Worm (Caenorhabditis elegans) whole organism, young adult: ENCODE measurements around the gene F39G3.3.

Source experiments
- B0336.3 ChIP-seq: fragments of 200-800 bp; sonication (Bioruptor generic); IDR thresholded peaks from 2 replicates; pipeline ENCODE4 v1.3.6; 2022; ENCODE audit warnings: missing genetic modification characterization, missing compliant biosample characterization
- C17E4.6 ChIP-seq: fragments of 200-800 bp; sonication (Bioruptor generic); IDR thresholded peaks from 2 replicates; pipeline ENCODE4 v1.3.6; 2022; ENCODE audit warnings: missing genetic modification reagents, missing genetic modification characterization, missing compliant biosample characterization
- F37B4.10 ChIP-seq: fragments of 200-800 bp; sonication (Bioruptor generic); IDR thresholded peaks from 2 replicates; pipeline ENCODE4 v1.3.6; 2022; ENCODE audit warnings: missing genetic modification characterization, missing compliant biosample characterization
- F39B2.1 ChIP-seq: fragments of 200-800 bp; sonication (Bioruptor generic); IDR thresholded peaks from 2 replicates; pipeline ENCODE4 v1.3.6; 2022; ENCODE audit warnings: missing genetic modification reagents, missing genetic modification characterization, missing compliant biosample characterization
- F52B5.7 ChIP-seq: sonication (generic microtip); optimal IDR thresholded peaks from 2 replicates; lab custom pipeline; 2016; ENCODE audit warnings: mild to moderate bottlenecking, missing genetic modification characterization, missing compliant biosample characterization
- K11D2.4 ChIP-seq: fragments of 200-800 bp; sonication (Bioruptor generic); IDR thresholded peaks from 2 replicates; pipeline ENCODE4 v1.3.6; 2022; ENCODE audit warnings: missing genetic modification reagents, missing genetic modification characterization, missing compliant biosample characterization
- K12H6.12 ChIP-seq: fragments of 200-800 bp; sonication (Bioruptor generic); optimal IDR thresholded peaks from 2 replicates; lab custom pipeline; 2018; ENCODE audit warnings: mild to moderate bottlenecking, missing genetic modification characterization, missing compliant biosample characterization
- Y53G8AR.9 ChIP-seq: fragments of 200-800 bp; sonication (Bioruptor generic); conservative IDR thresholded peaks from 2 replicates; pipeline ENCODE4 v1.3.6; 2022; ENCODE audit warnings: missing genetic modification reagents, missing genetic modification characterization, missing compliant biosample characterization
- ZK185.1 ChIP-seq: sonication (generic microtip); optimal IDR thresholded peaks from 2 replicates; lab custom pipeline; 2016; ENCODE audit warnings: mild to moderate bottlenecking, missing genetic modification characterization, missing compliant biosample characterization; ENCODE audit not compliant: poor library complexity, severe bottlenecking
- akir-1 ChIP-seq: fragments of 200-800 bp; sonication (Bioruptor generic); optimal IDR thresholded peaks from 2 replicates; lab custom pipeline; 2018; ENCODE audit warnings: mild to moderate bottlenecking, missing genetic modification characterization, moderate library complexity, missing compliant biosample characterization
- ama-1 ChIP-seq, 3 experiments: fragments of 150-350 bp in 1 of 3; sonication (generic microtip) in 2 of 3; optimal IDR thresholded peaks; 2 replicates each; lab custom pipeline; 2014 to 2018; ENCODE audit warnings: missing biosample characterization in 2 of 3, missing genetic modification characterization in 2 of 3, missing genetic modification reagents in 2 of 3
- athp-1 ChIP-seq: sonication (generic microtip); optimal IDR thresholded peaks from 2 replicates; lab custom pipeline; 2017; ENCODE audit warnings: mild to moderate bottlenecking, missing genetic modification characterization, missing compliant biosample characterization
- attf-6 ChIP-seq: fragments of 200-800 bp; sonication (Bioruptor generic); IDR thresholded peaks from 2 replicates; pipeline ENCODE4 v1.3.6; 2022; ENCODE audit warnings: missing genetic modification reagents, missing genetic modification characterization, missing compliant biosample characterization
- bed-1 ChIP-seq: fragments of 200-800 bp; sonication (Bioruptor generic); IDR thresholded peaks from 2 replicates; pipeline ENCODE4 v1.3.6; 2022; ENCODE audit warnings: missing genetic modification reagents, missing genetic modification characterization, missing compliant biosample characterization
- ccch-3 ChIP-seq: fragments of 200-800 bp; sonication (Bioruptor generic); optimal IDR thresholded peaks from 2 replicates; lab custom pipeline; 2018; ENCODE audit warnings: mild to moderate bottlenecking, missing genetic modification characterization, missing compliant biosample characterization
- die-1 ChIP-seq: sonication (generic microtip); optimal IDR thresholded peaks from 2 replicates; lab custom pipeline; 2016; ENCODE audit warnings: missing genotype, mild to moderate bottlenecking, missing genetic modification characterization, missing compliant biosample characterization
- dpl-1 ChIP-seq: fragments of 150-350 bp; optimal IDR thresholded peaks from 2 replicates; lab custom pipeline; 2014; ENCODE audit warnings: missing biosample characterization, missing genetic modification reagents, missing genetic modification characterization
- egl-44 ChIP-seq: fragments of 200-800 bp; sonication (Bioruptor generic); IDR thresholded peaks from 2 replicates; pipeline ENCODE4 v1.3.6; 2022; ENCODE audit warnings: missing genetic modification reagents, missing genetic modification characterization, missing compliant biosample characterization
- egrh-3 ChIP-seq: fragments of 200-800 bp; sonication (Bioruptor generic); IDR thresholded peaks from 2 replicates; pipeline ENCODE4 v1.3.6; 2022; ENCODE audit warnings: missing genetic modification reagents, missing genetic modification characterization, missing compliant biosample characterization
- ets-4 ChIP-seq: fragments of 200-800 bp; sonication (Bioruptor generic); optimal IDR thresholded peaks from 2 replicates; lab custom pipeline; 2018; ENCODE audit warnings: mild to moderate bottlenecking, missing genetic modification characterization, missing compliant biosample characterization
- gei-17 ChIP-seq: fragments of 200-800 bp; sonication (Bioruptor generic); optimal IDR thresholded peaks from 2 replicates; lab custom pipeline; 2018; ENCODE audit warnings: mild to moderate bottlenecking, missing genetic modification characterization, missing compliant biosample characterization
- him-1 ChIP-seq: sonication (generic microtip); optimal IDR thresholded peaks from 2 replicates; lab custom pipeline; 2016; ENCODE audit warnings: missing genotype, missing genetic modification reagents, missing genetic modification characterization, missing compliant biosample characterization
- hmg-1.2 ChIP-seq: fragments of 200-800 bp; sonication (Bioruptor generic); IDR thresholded peaks from 2 replicates; pipeline ENCODE4 v1.3.6; 2022; ENCODE audit warnings: missing genetic modification reagents, missing genetic modification characterization, missing compliant biosample characterization
- hsf-1 ChIP-seq: fragments of 200-800 bp; sonication (Bioruptor generic); IDR thresholded peaks from 2 replicates; pipeline ENCODE4 v1.3.6; 2022; ENCODE audit warnings: missing genetic modification reagents, missing genetic modification characterization, missing compliant biosample characterization
- let-526 ChIP-seq: fragments of 200-800 bp; sonication (Bioruptor generic); IDR thresholded peaks from 2 replicates; pipeline ENCODE4 v1.3.6; 2022; ENCODE audit warnings: missing genetic modification reagents, missing genetic modification characterization, missing compliant biosample characterization
- let-607 ChIP-seq, 2 experiments: fragments of 200-800 bp in 1 of 2; sonication (Bioruptor generic) in 1 of 2; sonication (generic microtip) in 1 of 2; optimal IDR thresholded peaks; 2 replicates each; lab custom pipeline; 2016 to 2018; ENCODE audit warnings: mild to moderate bottlenecking in 2 of 2, missing compliant biosample characterization in 2 of 2, missing genetic modification characterization in 2 of 2, moderate library complexity in 2 of 2, missing genotype in 1 of 2
- lin-26 ChIP-seq: fragments of 200-800 bp; sonication (Bioruptor generic); IDR thresholded peaks from 2 replicates; pipeline ENCODE4 v1.3.6; 2022; ENCODE audit warnings: missing genetic modification reagents, missing genetic modification characterization, missing compliant biosample characterization
- lin-35 ChIP-seq, 3 experiments: fragments of 150-350 bp in 2 of 3; sonication (generic microtip) in 1 of 3; optimal IDR thresholded peaks; 2 replicates each; lab custom pipeline; 2014 to 2018; ENCODE audit warnings: missing biosample characterization in 3 of 3, missing genetic modification characterization in 3 of 3, missing genetic modification reagents in 3 of 3
- lsl-1 ChIP-seq: fragments of 200-800 bp; sonication (Bioruptor generic); optimal IDR thresholded peaks from 2 replicates; lab custom pipeline; 2018; ENCODE audit warnings: mild to moderate bottlenecking, missing genetic modification characterization, moderate library complexity, missing compliant biosample characterization
- lsy-27 ChIP-seq: sonication (generic microtip); optimal IDR thresholded peaks from 2 replicates; lab custom pipeline; 2017; ENCODE audit warnings: missing genetic modification characterization, mild to moderate bottlenecking, missing compliant biosample characterization, antibody characterized with exemption, missing genotype, borderline replicate concordance; ENCODE audit not compliant: insufficient read depth
- mel-28 ChIP-seq: sonication (generic microtip); optimal IDR thresholded peaks from 2 replicates; lab custom pipeline; 2016; ENCODE audit warnings: borderline replicate concordance, mild to moderate bottlenecking, missing genetic modification characterization, missing compliant biosample characterization
- nfya-1 ChIP-seq: sonication (generic microtip); optimal IDR thresholded peaks from 2 replicates; lab custom pipeline; 2017; ENCODE audit warnings: antibody characterized with exemption, missing compliant biosample characterization, missing genetic modification characterization, borderline replicate concordance; ENCODE audit not compliant: insufficient read depth
- nfyb-1 ChIP-seq: fragments of 200-800 bp; sonication (Bioruptor generic); IDR thresholded peaks from 2 replicates; pipeline ENCODE4 v1.3.6; 2022; ENCODE audit warnings: missing genetic modification reagents, missing genetic modification characterization, missing compliant biosample characterization
- nhr-27 ChIP-seq: fragments of 200-800 bp; sonication (Bioruptor generic); optimal IDR thresholded peaks from 2 replicates; lab custom pipeline; 2018; ENCODE audit warnings: mild to moderate bottlenecking, missing genetic modification characterization, moderate library complexity, missing compliant biosample characterization
- pha-4 ChIP-seq: fragments of 150-350 bp; sonication (generic microtip); optimal IDR thresholded peaks from 2 replicates; lab custom pipeline; 2014; ENCODE audit warnings: missing biosample characterization, missing genetic modification reagents, missing genetic modification characterization
- repo-1 ChIP-seq: sonication (generic microtip); optimal IDR thresholded peaks from 2 replicates; lab custom pipeline; 2017; ENCODE audit warnings: mild to moderate bottlenecking, missing genetic modification characterization, missing compliant biosample characterization
- sdz-38 ChIP-seq: sonication (generic microtip); optimal IDR thresholded peaks from 2 replicates; lab custom pipeline; 2016; ENCODE audit warnings: missing genotype, missing genetic modification characterization, missing compliant biosample characterization
- sea-2 ChIP-seq: fragments of 200-800 bp; sonication (Bioruptor generic); IDR thresholded peaks from 2 replicates; pipeline ENCODE4 v1.3.6; 2022; ENCODE audit warnings: missing genetic modification characterization, missing compliant biosample characterization
- snpc-1.3 ChIP-seq: sonication (generic microtip); optimal IDR thresholded peaks from 2 replicates; lab custom pipeline; 2017; ENCODE audit warnings: missing genetic modification characterization, mild to moderate bottlenecking, missing compliant biosample characterization, antibody characterized with exemption, moderate library complexity, missing genotype, missing genetic modification reagents; ENCODE audit not compliant: insufficient read depth
- snpc-4 ChIP-seq, 5 experiments: fragments of 150-350 bp in 1 of 5; sonication (generic microtip) in 4 of 5; optimal IDR thresholded peaks; 2 replicates each; lab custom pipeline; 2014 to 2018; ENCODE audit warnings: missing genetic modification characterization in 5 of 5, missing biosample characterization in 3 of 5, antibody characterized with exemption in 2 of 5, mild to moderate bottlenecking in 2 of 5, missing compliant biosample characterization in 2 of 5, missing genotype in 2 of 5, moderate library complexity in 2 of 5, missing genetic modification reagents in 1 of 5
- somi-1 ChIP-seq: fragments of 200-800 bp; sonication (Bioruptor generic); optimal IDR thresholded peaks from 2 replicates; lab custom pipeline; 2018; ENCODE audit warnings: mild to moderate bottlenecking, missing genetic modification characterization, missing compliant biosample characterization
- tbp1 ChIP-seq: fragments of 200-800 bp; sonication (Bioruptor generic); optimal IDR thresholded peaks from 2 replicates; lab custom pipeline; 2018; ENCODE audit warnings: mild to moderate bottlenecking, missing genetic modification characterization, missing compliant biosample characterization
- zim-3 ChIP-seq: sonication (generic microtip); optimal IDR thresholded peaks from 2 replicates; lab custom pipeline; 2017; ENCODE audit warnings: mild to moderate bottlenecking, missing genetic modification characterization, moderate library complexity, missing compliant biosample characterization
- ztf-18 ChIP-seq: sonication (generic microtip); optimal IDR thresholded peaks from 2 replicates; lab custom pipeline; 2016; ENCODE audit warnings: missing genotype, mild to moderate bottlenecking, missing genetic modification characterization, missing compliant biosample characterization
- ztf-26 ChIP-seq: sonication (generic microtip); optimal IDR thresholded peaks from 2 replicates; lab custom pipeline; 2017; ENCODE audit warnings: missing genetic modification characterization, missing compliant biosample characterization
- ztf-3 ChIP-seq: fragments of 200-800 bp; sonication (Bioruptor generic); optimal IDR thresholded peaks from 2 replicates; lab custom pipeline; 2018; ENCODE audit warnings: mild to moderate bottlenecking, missing genetic modification characterization, missing compliant biosample characterization
- ztf-6 ChIP-seq: fragments of 200-800 bp; sonication (Bioruptor generic); IDR thresholded peaks from 2 replicates; pipeline ENCODE4 v1.3.6; 2022; ENCODE audit warnings: missing genetic modification reagents, missing genetic modification characterization, missing compliant biosample characterization

The F39G3.3 gene

DNA sequence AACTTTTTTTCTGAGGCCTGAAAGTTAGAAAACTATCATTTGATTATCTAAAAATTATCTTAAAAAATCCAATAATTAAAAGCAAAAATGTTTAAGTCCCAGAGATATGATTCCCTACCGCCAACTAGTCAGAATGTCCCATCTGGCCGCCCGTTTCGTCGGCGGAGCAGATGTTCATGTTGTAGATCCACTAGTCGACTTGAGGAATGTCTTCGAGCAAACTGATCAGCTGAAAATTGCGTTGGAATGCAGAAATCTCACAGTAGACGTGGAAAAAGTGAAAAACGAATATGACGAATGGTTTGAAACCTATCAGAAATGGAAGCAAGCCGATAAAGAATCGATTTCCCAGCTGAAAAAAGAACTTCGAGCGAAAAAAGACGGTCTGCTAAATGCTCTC lies 42.5 kb upstream of the F39G3.3 start, which contains the start of gene K03B4.1 (continued):
- no peak for TF ChIP-seq lin-35 (GFP tag; optimal IDR thresholded peaks at IDR 0.05; lab: Kevin White, UChicago)
- no peak for TF ChIP-seq F37B4.10 (GFP tag; lab: Robert Waterston, UW)
- no peak for TF ChIP-seq mel-28 (tag; lab: Kevin White, UChicago)
- TF ChIP-seq lsl-1 (GFP tag; lab: Kevin White, UChicago): no peak
- no peak for TF ChIP-seq ets-4
- no peak for TF ChIP-seq K12H6.12 (tag; lab: Kevin White, UChicago)
- TF ChIP-seq attf-6 (GFP tag; lab: Robert Waterston, UW): no peak
- TF ChIP-seq athp-1: peak; percentile 49
- no peak for TF ChIP-seq sdz-38 (tag; lab: Kevin White, UChicago)
- TF ChIP-seq F52B5.7 (tag; lab: Kevin White, UChicago): peak; percentile 29
- TF ChIP-seq C17E4.6 (GFP tag; lab: Robert Waterston, UW): no peak
- TF ChIP-seq F39B2.1: no peak
- no peak for TF ChIP-seq nhr-27
- TF ChIP-seq ztf-6 (GFP tag; lab: Robert Waterston, UW): no peak
- no peak for TF ChIP-seq akir-1 (GFP tag; lab: Kevin White, UChicago)
- TF ChIP-seq ztf-18 (tag; lab: Kevin White, UChicago): no peak
- TF ChIP-seq tbp1 (GFP tag; lab: Kevin White, UChicago): no peak
- peak; percentile 14 for TF ChIP-seq die-1 (tag; lab: Kevin White, UChicago)
- TF ChIP-seq dpl-1 (GFP tag; lab: Kevin White, UChicago): no peak
- 0 out of 2 replicates have a peak, but pooled peaks have one; percentile 24 for TF ChIP-seq B0336.3 (GFP tag; lab: Robert Waterston, UW)
- no peak for TF ChIP-seq lsy-27 (tag; lab: Kevin White, UChicago)
- TF ChIP-seq lin-26 (GFP tag; lab: Robert Waterston, UW): no peak
- no peak for TF ChIP-seq pha-4 (tag; lab: Kevin White, UChicago)
- no peak for TF ChIP-seq hsf-1 (GFP tag; lab: Robert Waterston, UW)
- TF ChIP-seq K11D2.4 (GFP tag; lab: Robert Waterston, UW): no peak
- no peak for TF ChIP-seq bed-1 (GFP tag; lab: Robert Waterston, UW)
- TF ChIP-seq Y53G8AR.9 (GFP tag; lab: Robert Waterston, UW): peak; percentile 37; the same call in 1 of the 2 replicates
- TF ChIP-seq sea-2 (GFP tag; lab: Robert Waterston, UW): no peak
- no peak for TF ChIP-seq egl-44 (GFP tag; lab: Robert Waterston, UW)
- TF ChIP-seq nfyb-1: peak; percentile 56; the same call in 1 of the 2 replicates
- no peak for TF ChIP-seq him-1 (tag; lab: Kevin White, UChicago)
- no peak for TF ChIP-seq ccch-3 (GFP tag; lab: Kevin White, UChicago)
- no peak for TF ChIP-seq hmg-1.2
- no peak for TF ChIP-seq somi-1 (GFP tag; lab: Kevin White, UChicago)
- TF ChIP-seq ztf-26 (tag; lab: Kevin White, UChicago): no peak
- no peak for TF ChIP-seq let-526 (GFP tag; lab: Robert Waterston, UW)
- TF ChIP-seq egrh-3: no peak
- no peak for TF ChIP-seq ZK185.1
- peak; percentile 56 for TF ChIP-seq zim-3
- no peak for TF ChIP-seq snpc-1.3
- TF ChIP-seq snpc-4 (GFP tag; optimal IDR thresholded peaks at IDR 0.05; lab: Kevin White, UChicago): no peak
- peak in 1 of 4 experiments; percentile 1 for TF ChIP-seq snpc-4 (tag; optimal IDR thresholded peaks at IDR 0.05; lab: Kevin White, UChicago)
- no peak for TF ChIP-seq let-607 (tag; optimal IDR thresholded peaks at IDR 0.05; lab: Kevin White, UChicago)
- TF ChIP-seq gei-17 (GFP tag; lab: Kevin White, UChicago): no peak
- TF ChIP-seq ztf-3 (GFP tag; lab: Kevin White, UChicago): no peak
- no peak for TF ChIP-seq repo-1 (tag; lab: Kevin White, UChicago)
- TF ChIP-seq nfya-1 (tag; lab: Kevin White, UChicago): no peak
- no peak for TF ChIP-seq ama-1 (optimal IDR thresholded peaks at IDR 0.05; lab: Kevin White, UChicago)
- no peak for TF ChIP-seq ama-1 (GFP tag; optimal IDR thresholded peaks at IDR 0.05; lab: Kevin White, UChicago)
